Worm (Caenorhabditis elegans) whole organism, L4/young adult: ENCODE measurements around the gene ced-7.

Experiments
- dao-5 ChIP-seq: sonication (generic microtip); optimal IDR thresholded peaks from 2 replicates; lab custom pipeline; 2016; ENCODE audit warnings: missing genotype, missing genetic modification characterization, moderate library complexity, missing compliant biosample characterization
- him-1 ChIP-seq: sonication (generic microtip); optimal IDR thresholded peaks from 2 replicates; lab custom pipeline; 2016; ENCODE audit warnings: missing genotype, missing genetic modification reagents, missing genetic modification characterization, missing compliant biosample characterization

- no peak for TF ChIP-seq him-1 (tag; lab: Kevin White, UChicago)
- no peak for TF ChIP-seq dao-5 (tag; lab: Kevin White, UChicago)
Measured at ce11 chrIII:9592118-9592517, 12.2 kb upstream of the ced-7 start, which contains the start of gene acox-1.5.
